Fruit fly (Drosophila melanogaster) S2 (cell line): Measurements from ENCODE around the gene CG15209.

Source experiments
- CG8478 ChIP-seq: fragments of >200 bp; optimal IDR thresholded peaks from 2 replicates; lab custom pipeline; 2018
- CTCF ChIP-seq, 2 experiments: fragments of >200 bp; optimal IDR thresholded peaks; 2 replicates each; lab custom pipeline; 2018

DNA sequence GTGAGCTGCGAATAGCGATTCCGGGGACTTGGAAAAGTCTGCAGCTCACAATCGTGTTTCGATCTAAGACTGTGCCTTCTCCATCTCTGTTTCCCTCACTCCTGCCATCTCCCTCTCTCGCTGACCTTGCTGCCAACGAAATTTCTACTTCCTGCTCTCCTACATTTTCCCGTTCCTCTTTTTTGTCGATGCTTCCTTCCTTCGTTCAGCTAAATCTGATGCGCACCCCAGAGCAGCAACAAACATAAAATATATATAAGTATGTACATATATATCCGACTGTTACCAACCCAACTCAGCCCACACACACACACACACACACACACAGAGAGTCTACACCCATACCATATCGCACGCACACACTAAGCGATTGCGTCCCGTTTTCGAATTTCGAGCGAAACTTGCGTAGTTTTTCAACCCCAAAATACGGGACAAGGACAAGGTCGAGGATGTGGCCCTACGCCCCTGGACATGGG is 17.7 kb upstream of the CG15209 start, which contains the start of gene Imp:
- TF ChIP-seq CTCF (optimal IDR thresholded peaks at IDR 0.05; lab: Kevin White, UChicago), result no peak
- no peak for TF ChIP-seq CG8478
